Worm (Caenorhabditis elegans): Measurements from ENCODE around the gene C56G2.22.

- TF ChIP-seq ztf-29 (GFP tag; IDR thresholded peaks at IDR 0.05) (no peak), flt-1 (GFP tag; IDR thresholded peaks at IDR 0.05) (peak; percentile 72), T22C8.4 (GFP tag; IDR thresholded peaks at IDR 0.05) (no peak)
These were observed 28.7 kb downstream of the C56G2.22 start, which contains the start of the genes rps-13 and nfx-1 for ce11 chrIII:6374947-6375415.

All from whole organism, midembryonic.